Worm (Caenorhabditis elegans) whole organism, L4/young adult: Measurements from ENCODE around the gene igdb-1.

Experiments used
- W03F9.2 ChIP-seq: fragments of 150-350 bp; optimal IDR thresholded peaks from 2 replicates; lab custom pipeline; 2014; ENCODE audit warnings: missing biosample characterization, missing genetic modification characterization
- him-1 ChIP-seq: sonication (generic microtip); optimal IDR thresholded peaks from 2 replicates; lab custom pipeline; 2016; ENCODE audit warnings: missing genotype, missing genetic modification reagents, missing genetic modification characterization, missing compliant biosample characterization

ce11 chrIV:12438359-12438758 is 40.5 kb upstream of the igdb-1 start, which contains the start of gene clec-185:
- TF ChIP-seq him-1 (tag; lab: Kevin White, UChicago) (no peak), W03F9.2 (tag; lab: Kevin White, UChicago) (no peak)
